Fruit fly (Drosophila melanogaster) whole organism, pupa: ENCODE measurements around the gene RpS7.

Experiments
- CG10348 ChIP-seq: fragments of 200-800 bp; sonication (Bioruptor generic); IDR thresholded peaks from 2 replicates; pipeline ENCODE4 v1.3.6; 2022; ENCODE audit warnings: missing biosample characterization, missing genetic modification characterization
- CG12605 ChIP-seq: fragments of 200-800 bp; sonication (Bioruptor generic); IDR thresholded peaks from 2 replicates; pipeline ENCODE4 v1.3.6; 2022; ENCODE audit warnings: missing biosample characterization, missing genetic modification characterization
- CG13204 ChIP-seq: fragments of 200-800 bp; sonication (Bioruptor generic); optimal IDR thresholded peaks from 2 replicates; lab custom pipeline; 2018; ENCODE audit warnings: missing biosample characterization, mild to moderate bottlenecking, missing genetic modification characterization, moderate library complexity
- CG14655 ChIP-seq: fragments of 200-800 bp; sonication (Bioruptor generic); optimal IDR thresholded peaks from 3 replicates; lab custom pipeline; 2017; ENCODE audit warnings: mild to moderate bottlenecking, missing biosample characterization, missing genetic modification reagents, missing genetic modification characterization
- CG15710 ChIP-seq: fragments of 200-800 bp; sonication (Bioruptor generic); optimal IDR thresholded peaks from 2 replicates; lab custom pipeline; 2018; ENCODE audit warnings: missing biosample characterization, mild to moderate bottlenecking, missing genetic modification characterization, moderate library complexity
- CG17806 ChIP-seq: fragments of 200-800 bp; sonication (Bioruptor generic); optimal IDR thresholded peaks from 2 replicates; lab custom pipeline; 2018; ENCODE audit warnings: missing biosample characterization, mild to moderate bottlenecking, missing genetic modification characterization, moderate library complexity
- CG32121 ChIP-seq: fragments of 200-800 bp; sonication (Bioruptor generic); IDR thresholded peaks from 2 replicates; pipeline ENCODE4 v1.3.6; 2022; ENCODE audit warnings: missing biosample characterization, missing genetic modification characterization
- CG34367 ChIP-seq: fragments of 200-800 bp; sonication (Bioruptor generic); optimal IDR thresholded peaks from 2 replicates; lab custom pipeline; 2018; ENCODE audit warnings: missing biosample characterization, mild to moderate bottlenecking, missing genetic modification characterization
- CG4496 ChIP-seq: fragments of 200-800 bp; sonication (Bioruptor generic); IDR thresholded peaks from 3 replicates; pipeline ENCODE4 v1.3.6; 2022; ENCODE audit warnings: missing biosample characterization, missing genetic modification characterization
- CG8159 ChIP-seq: fragments of 200-800 bp; sonication (Bioruptor generic); optimal IDR thresholded peaks from 3 replicates; lab custom pipeline; 2018; ENCODE audit warnings: missing biosample characterization, mild to moderate bottlenecking, missing genetic modification characterization, moderate library complexity
- CG8301 ChIP-seq: fragments of 200-800 bp; sonication (Bioruptor generic); optimal IDR thresholded peaks from 2 replicates; lab custom pipeline; 2018; ENCODE audit warnings: missing biosample characterization, mild to moderate bottlenecking, missing genetic modification characterization
- CG9948 ChIP-seq: fragments of 200-800 bp; sonication (Bioruptor generic); optimal IDR thresholded peaks from 2 replicates; lab custom pipeline; 2018; ENCODE audit warnings: missing biosample characterization, mild to moderate bottlenecking, missing genetic modification characterization, moderate library complexity
- D1 ChIP-seq: fragments of 200-800 bp; sonication (Bioruptor generic); optimal IDR thresholded peaks from 2 replicates; lab custom pipeline; 2018; ENCODE audit warnings: missing biosample characterization, mild to moderate bottlenecking, missing genetic modification characterization, moderate library complexity
- EcR ChIP-seq: fragments of 200-800 bp; sonication (Bioruptor generic); optimal IDR thresholded peaks from 3 replicates; lab custom pipeline; 2019; ENCODE audit warnings: missing biosample characterization, missing genetic modification characterization, mild to moderate bottlenecking, moderate library complexity, missing genetic modification reagents
- Ets98B ChIP-seq: fragments of 200-800 bp; sonication (Bioruptor generic); IDR thresholded peaks from 2 replicates; pipeline ENCODE4 v1.3.6; 2022; ENCODE audit warnings: missing biosample characterization, missing genetic modification characterization
- Pif1A ChIP-seq: fragments of 200-800 bp; sonication (Bioruptor generic); optimal IDR thresholded peaks from 3 replicates; lab custom pipeline; 2016; ENCODE audit warnings: missing biosample characterization, missing genetic modification characterization
- Pif1B ChIP-seq: fragments of 200-800 bp; sonication (Bioruptor generic); optimal IDR thresholded peaks from 3 replicates; lab custom pipeline; 2016; ENCODE audit warnings: missing biosample characterization, missing genetic modification characterization
- Snoo ChIP-seq: fragments of 200-800 bp; sonication (Bioruptor generic); optimal IDR thresholded peaks from 3 replicates; lab custom pipeline; 2017; ENCODE audit warnings: missing biosample characterization, mild to moderate bottlenecking, missing genetic modification characterization, inconsistent platforms
- fd96Ca ChIP-seq: fragments of 200-800 bp; sonication (Bioruptor generic); IDR thresholded peaks from 3 replicates; pipeline ENCODE4 v1.3.6; 2022; ENCODE audit warnings: missing biosample characterization, missing genetic modification characterization
- gl ChIP-seq: fragments of 200-800 bp; sonication (Bioruptor generic); optimal IDR thresholded peaks from 2 replicates; lab custom pipeline; 2018; ENCODE audit warnings: missing biosample characterization, mild to moderate bottlenecking, missing genetic modification characterization
- rn ChIP-seq: fragments of 200-800 bp; sonication (Bioruptor generic); IDR thresholded peaks from 2 replicates; pipeline ENCODE4 v1.3.6; 2022; ENCODE audit warnings: missing biosample characterization, missing genetic modification characterization

The RpS7 gene

DNA sequence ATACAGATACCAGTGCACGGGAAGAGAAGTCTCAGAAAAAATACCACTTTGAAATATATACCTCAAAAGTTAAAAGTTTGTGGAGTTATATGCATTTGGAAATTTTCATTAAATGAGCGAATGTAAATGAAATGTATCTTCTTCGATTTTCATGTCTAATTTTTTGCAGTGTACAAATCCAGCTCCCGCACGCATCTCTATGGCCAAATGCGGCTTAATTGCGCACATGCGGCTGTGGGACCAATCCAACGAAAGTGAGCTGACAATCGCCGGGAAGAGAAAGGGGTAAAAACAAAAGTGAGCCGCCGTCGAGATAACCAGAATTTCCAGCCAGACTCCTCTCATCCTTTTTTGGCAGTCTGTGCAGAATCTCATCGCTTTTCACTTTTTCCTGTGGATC is 44.7 kb downstream of the RpS7 start:
- TF ChIP-seq CG15710 (tag; lab: Kevin White, UChicago), result no peak
- TF ChIP-seq Pif1A, result peak; percentile 46
- peak; percentile 57 for TF ChIP-seq Pif1B (GFP tag; lab: Kevin White, UChicago)
- no peak for TF ChIP-seq CG10348 (GFP tag; lab: Robert Waterston, UW)
- peak; percentile 88 for TF ChIP-seq CG4496 (GFP tag; lab: Robert Waterston, UW)
- peak; percentile 5 for TF ChIP-seq CG9948
- TF ChIP-seq CG8301 (tag; lab: Kevin White, UChicago), result peak; percentile 72
- TF ChIP-seq CG34367 (tag; lab: Kevin White, UChicago), result no peak
- TF ChIP-seq CG17806 (tag; lab: Kevin White, UChicago), result peak; percentile 32
- TF ChIP-seq rn (GFP tag; lab: Robert Waterston, UW), result peak; percentile 59; the same call in 1 of the 2 replicates
- no peak for TF ChIP-seq EcR (GFP tag; lab: Kevin White, UChicago)
- TF ChIP-seq fd96Ca, result peak; percentile 85
- peak; percentile 77 for TF ChIP-seq CG14655
- peak; percentile 70 for TF ChIP-seq CG12605
- TF ChIP-seq CG32121 (GFP tag; lab: Robert Waterston, UW), result peak; percentile 92
- no peak for TF ChIP-seq D1 (tag; lab: Kevin White, UChicago)
- no peak for TF ChIP-seq CG13204 (GFP tag; lab: Kevin White, UChicago)
- peak; percentile 87 for TF ChIP-seq Ets98B (GFP tag; lab: Robert Waterston, UW)
- no peak for TF ChIP-seq CG8159
- no peak for TF ChIP-seq gl (tag; lab: Kevin White, UChicago)
- TF ChIP-seq Snoo (tag; lab: Kevin White, UChicago), result peak; percentile 12

DNA sequence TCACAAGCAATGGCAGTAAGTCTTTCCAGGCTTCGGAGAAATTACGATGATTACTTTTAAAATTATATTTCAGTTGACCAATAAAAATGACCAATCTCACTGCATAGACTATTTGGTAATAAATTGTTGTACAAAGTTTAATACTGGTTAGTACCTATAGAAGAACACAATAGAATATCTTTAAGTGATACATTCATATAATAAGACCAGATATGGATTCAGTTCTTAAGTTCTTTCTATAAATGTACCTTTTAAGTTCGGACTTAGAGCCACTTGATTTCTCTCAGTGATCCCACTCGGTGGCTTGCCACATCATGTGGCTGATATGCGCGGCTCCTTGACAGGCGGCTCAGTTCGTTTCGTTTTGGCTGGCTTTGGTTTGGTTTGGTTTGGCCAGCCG is 45.6 kb downstream of the RpS7 start:
- TF ChIP-seq Ets98B (GFP tag; lab: Robert Waterston, UW) (peak; percentile 32; the same call in 1 of the 2 replicates), Pif1B (GFP tag; lab: Kevin White, UChicago) (no peak)
- TF ChIP-seq, all 21 proteins: peak for 1

DNA sequence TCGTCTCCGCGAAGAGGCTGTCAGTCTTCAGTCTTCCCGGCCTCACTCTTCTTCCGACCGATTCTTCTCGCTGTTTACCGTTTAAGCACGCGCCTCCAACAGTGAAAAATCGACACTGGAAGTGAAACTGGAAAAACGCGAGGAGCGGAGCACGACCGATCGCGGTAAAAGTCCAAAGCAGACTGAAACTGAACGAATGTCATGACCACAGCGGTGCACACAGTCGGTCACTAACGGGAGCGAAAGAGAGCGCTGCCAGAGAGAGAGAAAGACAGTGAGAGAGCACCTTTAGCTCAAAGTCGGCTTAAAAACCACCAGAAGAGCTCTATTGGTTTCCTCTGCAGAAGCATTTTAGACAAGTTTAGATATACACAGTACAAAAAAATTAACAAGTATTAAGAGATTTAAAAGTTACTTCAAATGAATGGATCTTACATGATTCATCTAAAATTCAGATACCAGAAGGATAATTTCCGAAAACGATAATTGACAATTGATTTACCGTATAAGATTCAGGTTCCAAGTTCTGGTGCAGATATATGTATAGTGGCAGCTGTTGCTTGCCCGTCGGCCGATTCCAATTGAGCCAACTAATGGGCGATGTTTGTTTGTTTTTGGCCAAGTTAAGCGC is 48.4 kb downstream of the RpS7 start, which contains the start of gene CG11498:
TSS of gene CG11498 (minus strand) at position 162 of the 631 bp plus-strand sequence.
- TF ChIP-seq CG8159, result no peak
- no peak for TF ChIP-seq gl (tag; lab: Kevin White, UChicago)
- TF ChIP-seq CG4496 (GFP tag; lab: Robert Waterston, UW), result peak; percentile 76
- no peak for TF ChIP-seq D1 (tag; lab: Kevin White, UChicago)
- 0 out of 3 replicates have a peak, but pooled peaks have one; percentile 27 for TF ChIP-seq fd96Ca
- no peak for TF ChIP-seq rn (GFP tag; lab: Robert Waterston, UW)
- TF ChIP-seq CG10348 (GFP tag; lab: Robert Waterston, UW), result no peak
- no peak for TF ChIP-seq EcR (GFP tag; lab: Kevin White, UChicago)
- peak; percentile 38 for TF ChIP-seq Pif1A
- peak; percentile 33 for TF ChIP-seq CG14655
- peak; percentile 59; the same call in 1 of the 2 replicates for TF ChIP-seq Ets98B (GFP tag; lab: Robert Waterston, UW)
- TF ChIP-seq Pif1B (GFP tag; lab: Kevin White, UChicago), result peak; percentile 30
- no peak for TF ChIP-seq CG34367 (tag; lab: Kevin White, UChicago)
- TF ChIP-seq CG13204 (GFP tag; lab: Kevin White, UChicago), result peak; percentile 36
- TF ChIP-seq CG32121 (GFP tag; lab: Robert Waterston, UW), result peak; percentile 46
- no peak for TF ChIP-seq CG17806 (tag; lab: Kevin White, UChicago)
- no peak for TF ChIP-seq CG8301 (tag; lab: Kevin White, UChicago)
- peak; percentile 24; the same call in 1 of the 2 replicates for TF ChIP-seq CG12605
